Worm (Caenorhabditis elegans) whole organism, mixed stage, embryonic: ENCODE data around the gene srx-38.
A peak's percentile ranks its signal among the peaks of the same experiment; 100 is the strongest.

Experiments used
- M03D4.4 ChIP-seq: sonication (generic microtip); optimal IDR thresholded peaks from 2 replicates; lab custom pipeline; 2017; ENCODE audit warnings: mild to moderate bottlenecking, missing genetic modification characterization, missing compliant biosample characterization
- ceh-39 ChIP-seq: fragments of 150-350 bp; optimal IDR thresholded peaks from 2 replicates; lab custom pipeline; 2014; ENCODE audit warnings: missing biosample characterization, missing genetic modification characterization
- ceh-43 ChIP-seq: fragments of 200-800 bp; sonication (Bioruptor generic); optimal IDR thresholded peaks from 2 replicates; lab custom pipeline; 2018; ENCODE audit warnings: mild to moderate bottlenecking, missing genetic modification characterization, moderate library complexity, missing compliant biosample characterization
- ces-1 ChIP-seq: fragments of 150-350 bp; optimal IDR thresholded peaks from 2 replicates; lab custom pipeline; 2014; ENCODE audit warnings: missing biosample characterization, missing genetic modification reagents, missing genetic modification characterization
- drap-1 ChIP-seq: fragments of 200-800 bp; sonication (Bioruptor generic); optimal IDR thresholded peaks from 3 replicates; lab custom pipeline; 2018; ENCODE audit warnings: mild to moderate bottlenecking, missing genetic modification characterization, missing compliant biosample characterization
- elt-1 ChIP-seq: sonication (generic microtip); optimal IDR thresholded peaks from 2 replicates; lab custom pipeline; 2017; ENCODE audit warnings: missing genetic modification characterization, mild to moderate bottlenecking, missing compliant biosample characterization, antibody characterized with exemption, moderate library complexity, borderline replicate concordance; ENCODE audit not compliant: insufficient read depth
- flh-1 ChIP-seq: fragments of 200-800 bp; sonication (Bioruptor generic); optimal IDR thresholded peaks from 2 replicates; lab custom pipeline; 2018; ENCODE audit warnings: mild to moderate bottlenecking, missing genetic modification characterization, moderate library complexity, missing compliant biosample characterization
- ham-2 ChIP-seq: fragments of 200-800 bp; sonication (Bioruptor generic); optimal IDR thresholded peaks from 2 replicates; lab custom pipeline; 2018; ENCODE audit warnings: mild to moderate bottlenecking, missing genetic modification characterization, missing compliant biosample characterization
- hlh-1 ChIP-seq: fragments of 150-350 bp; optimal IDR thresholded peaks from 2 replicates; lab custom pipeline; 2014; ENCODE audit warnings: missing biosample characterization, missing genetic modification reagents, missing genetic modification characterization
- lin-13 ChIP-seq: fragments of 150-350 bp; optimal IDR thresholded peaks from 2 replicates; lab custom pipeline; 2014; ENCODE audit warnings: missing biosample characterization, missing genetic modification characterization
- lsy-2 ChIP-seq: fragments of 150-350 bp; optimal IDR thresholded peaks from 2 replicates; lab custom pipeline; 2014; ENCODE audit warnings: missing biosample characterization, missing genetic modification characterization
- mab-5 ChIP-seq: fragments of 150-350 bp; optimal IDR thresholded peaks from 2 replicates; lab custom pipeline; 2014; ENCODE audit warnings: missing biosample characterization, missing genetic modification characterization
- mep-1 ChIP-seq: fragments of 150-350 bp; optimal IDR thresholded peaks from 2 replicates; lab custom pipeline; 2017; ENCODE audit warnings: missing biosample characterization, missing genetic modification reagents, missing genetic modification characterization, inconsistent platforms
- mls-2 ChIP-seq: sonication (generic microtip); optimal IDR thresholded peaks from 2 replicates; lab custom pipeline; 2016; ENCODE audit warnings: mild to moderate bottlenecking, missing genetic modification characterization, moderate library complexity, missing compliant biosample characterization
- nhr-12 ChIP-seq: fragments of 150-350 bp; optimal IDR thresholded peaks from 2 replicates; lab custom pipeline; 2014; ENCODE audit warnings: missing biosample characterization, missing genetic modification characterization
- nhr-2 ChIP-seq: fragments of 150-350 bp; optimal IDR thresholded peaks from 2 replicates; lab custom pipeline; 2014; ENCODE audit warnings: missing biosample characterization, missing genetic modification characterization
- nhr-237 ChIP-seq: fragments of 150-350 bp; optimal IDR thresholded peaks from 2 replicates; lab custom pipeline; 2014; ENCODE audit warnings: missing biosample characterization, missing genetic modification characterization
- nhr-28 ChIP-seq: fragments of 150-350 bp; optimal IDR thresholded peaks from 2 replicates; lab custom pipeline; 2014; ENCODE audit warnings: missing biosample characterization, missing genetic modification characterization
- nhr-76 ChIP-seq: sonication (generic microtip); optimal IDR thresholded peaks from 2 replicates; lab custom pipeline; 2017; ENCODE audit warnings: missing biosample characterization, missing genetic modification characterization
- sem-2 ChIP-seq: fragments of 200-800 bp; sonication (Bioruptor generic); optimal IDR thresholded peaks from 2 replicates; lab custom pipeline; 2018; ENCODE audit warnings: mild to moderate bottlenecking, missing genetic modification characterization, missing compliant biosample characterization
- snpc-4 ChIP-seq: fragments of 150-350 bp; optimal IDR thresholded peaks from 2 replicates; lab custom pipeline; 2014; ENCODE audit warnings: missing biosample characterization, missing genetic modification characterization
- sptf-1 ChIP-seq: sonication (generic microtip); optimal IDR thresholded peaks from 2 replicates; lab custom pipeline; 2017; ENCODE audit warnings: mild to moderate bottlenecking, missing genetic modification characterization, moderate library complexity, missing compliant biosample characterization
- tbx-8 ChIP-seq: fragments of 200-800 bp; sonication (Bioruptor generic); optimal IDR thresholded peaks from 2 replicates; lab custom pipeline; 2018; ENCODE audit warnings: mild to moderate bottlenecking, missing genetic modification characterization, moderate library complexity, missing compliant biosample characterization
- unc-120 ChIP-seq: sonication (generic microtip); optimal IDR thresholded peaks from 2 replicates; lab custom pipeline; 2017; ENCODE audit warnings: missing genetic modification characterization, missing compliant biosample characterization; ENCODE audit not compliant: poor library complexity, severe bottlenecking
- unc-62 ChIP-seq: fragments of 150-350 bp; optimal IDR thresholded peaks from 2 replicates; lab custom pipeline; 2014; ENCODE audit warnings: missing biosample characterization, missing genetic modification reagents, missing genetic modification characterization
- zip-8 ChIP-seq: fragments of 150-350 bp; optimal IDR thresholded peaks from 2 replicates; lab custom pipeline; 2014; ENCODE audit warnings: missing biosample characterization, missing genetic modification characterization
- ztf-11 ChIP-seq: fragments of 150-350 bp; optimal IDR thresholded peaks from 2 replicates; lab custom pipeline; 2014; ENCODE audit warnings: missing biosample characterization, missing genetic modification characterization

Gene srx-38

DNA sequence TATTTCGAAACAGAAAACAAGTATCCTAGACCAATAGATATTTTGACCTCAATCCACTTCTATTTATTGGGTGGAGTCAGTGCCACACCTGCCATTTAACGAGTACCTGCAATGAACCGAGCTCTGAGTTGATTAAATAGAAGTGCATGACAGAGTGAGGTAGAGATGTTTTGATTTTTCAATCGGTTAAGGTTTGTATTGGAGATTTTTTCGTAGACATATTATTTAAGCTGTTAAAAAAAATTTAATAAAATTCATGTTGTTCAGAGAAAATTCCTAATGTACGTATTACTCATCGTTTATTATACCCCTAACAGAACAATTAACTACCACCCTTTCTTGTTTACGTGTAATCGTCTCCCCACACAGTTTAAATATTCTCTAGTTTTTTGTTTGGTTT lies at the start of gene srx-38:
Gene srx-38, minus strand, starts transcription at position 101 of the 400 bp plus-strand sequence.
- no peak for TF ChIP-seq ceh-43 (GFP tag; lab: Kevin White, UChicago)
- no peak for TF ChIP-seq nhr-237 (tag; lab: Kevin White, UChicago)
- no peak for TF ChIP-seq mab-5 (tag; lab: Kevin White, UChicago)
- TF ChIP-seq flh-1, result no peak
- no peak for TF ChIP-seq ztf-11 (tag; lab: Kevin White, UChicago)
- TF ChIP-seq mls-2, result no peak
- TF ChIP-seq hlh-1 (tag; lab: Kevin White, UChicago), result no peak
- no peak for TF ChIP-seq M03D4.4 (tag; lab: Kevin White, UChicago)
- no peak for TF ChIP-seq zip-8

ce11 chrV:5204127-5204526 lies 48.7 kb upstream of the srx-38 start, which contains the start of gene ttc-37:
Gene ttc-37, plus strand, starts transcription at chrV:5204475.
- no peak for TF ChIP-seq ceh-43 (GFP tag; lab: Kevin White, UChicago)
- no peak for TF ChIP-seq nhr-12 (tag; lab: Kevin White, UChicago)
- peak; percentile 3 for TF ChIP-seq nhr-237 (tag; lab: Kevin White, UChicago)

DNA sequence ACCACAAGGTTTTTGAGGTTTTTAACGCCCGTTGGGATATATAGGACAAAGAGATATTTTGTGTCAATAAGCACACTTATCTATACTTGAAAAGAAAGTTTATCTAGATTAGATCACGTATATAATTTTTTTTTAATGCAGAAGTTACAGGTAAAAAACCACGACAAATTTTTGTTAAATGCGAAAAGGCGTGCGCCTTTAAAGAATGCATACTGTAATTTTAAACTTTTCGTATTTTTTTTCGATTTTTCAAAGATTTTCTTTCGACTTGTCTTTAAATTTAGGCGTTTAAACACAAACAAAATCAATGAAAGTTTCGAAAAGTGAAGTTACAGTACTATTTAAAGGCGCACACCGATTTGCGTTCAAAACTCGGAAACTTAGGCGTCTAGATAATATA lies 48.2 kb upstream of the srx-38 start:
- TF ChIP-seq nhr-12 (tag; lab: Kevin White, UChicago) (no peak), nhr-2 (tag; lab: Kevin White, UChicago) (no peak)

- TF ChIP-seq unc-62 (GFP tag; lab: Kevin White, UChicago) (peak; percentile 11), unc-120 (tag; lab: Kevin White, UChicago) (no peak)
Observed at ce11 chrV:5201706-5202105, 46.3 kb upstream of the srx-38 start.

DNA sequence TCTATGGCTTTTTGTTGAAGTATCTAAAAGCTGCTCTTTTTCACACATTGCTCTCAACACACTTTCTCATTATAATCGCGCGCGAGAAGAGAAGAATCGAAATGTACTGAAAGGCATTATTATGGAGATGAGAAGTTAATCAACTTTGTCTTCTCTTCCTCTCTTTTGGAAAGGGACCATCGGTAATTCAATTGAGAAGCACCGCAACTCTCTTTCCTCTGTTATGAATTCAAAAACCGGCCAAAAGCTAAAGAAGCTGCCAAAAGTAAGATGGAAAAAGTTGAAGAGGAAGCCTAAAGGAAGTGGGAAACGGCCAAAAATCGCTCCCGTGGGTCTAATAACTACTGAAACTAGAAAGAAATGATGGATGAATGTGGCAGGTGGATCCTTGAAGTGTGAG lies 44.8 kb upstream of the srx-38 start:
- TF ChIP-seq ces-1 (GFP tag; lab: Kevin White, UChicago) (peak; percentile 99), lsy-2 (tag; lab: Kevin White, UChicago) (no peak), sptf-1 (tag; lab: Kevin White, UChicago) (no peak)

DNA sequence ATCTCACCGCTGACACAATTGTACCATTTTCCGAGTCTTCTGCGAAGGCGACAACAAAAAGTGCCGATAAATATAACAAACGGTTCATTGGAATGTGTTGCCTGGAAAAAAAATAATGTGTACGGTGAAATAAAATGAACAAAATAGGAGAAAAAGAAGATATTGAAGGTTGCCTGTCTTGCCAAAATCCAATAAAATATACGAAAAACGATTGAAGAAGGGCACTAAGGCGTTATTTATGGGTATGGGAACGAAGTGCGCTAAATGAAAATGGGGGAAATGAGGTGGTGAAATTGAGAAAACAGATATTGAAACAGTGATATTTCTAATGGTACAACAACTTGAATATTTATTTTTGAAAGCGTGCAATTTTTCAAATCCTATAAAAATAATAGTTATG lies 42.8 kb upstream of the srx-38 start, which contains the start of gene Y47A7.2:
Gene Y47A7.2, minus strand, starts transcription at position 101 of the 400 bp plus-strand sequence.
- no peak for TF ChIP-seq sem-2

ce11 chrV:5194508-5194907 lies 39.1 kb upstream of the srx-38 start, which contains the start of gene abu-8:
Gene abu-8, minus strand, starts transcription at chrV:5194608.
- TF ChIP-seq ztf-11 (tag; lab: Kevin White, UChicago) (no peak), ceh-43 (GFP tag; lab: Kevin White, UChicago) (no peak), nhr-28 (tag; lab: Kevin White, UChicago) (no peak), lsy-2 (tag; lab: Kevin White, UChicago) (no peak), drap-1 (no peak), snpc-4 (no peak), hlh-1 (tag; lab: Kevin White, UChicago) (no peak), ham-2 (GFP tag; lab: Kevin White, UChicago) (no peak), elt-1 (tag; lab: Kevin White, UChicago) (no peak), mab-5 (tag; lab: Kevin White, UChicago) (no peak), ceh-39 (tag; lab: Kevin White, UChicago) (no peak), mep-1 (tag; lab: Kevin White, UChicago) (no peak), lin-13 (no peak), tbx-8 (GFP tag; lab: Kevin White, UChicago) (no peak), nhr-76 (tag; lab: Kevin White, UChicago) (no peak), unc-62 (GFP tag; lab: Kevin White, UChicago) (no peak)
- TF ChIP-seq, all 35 proteins: peak for 0
